Fruit fly (Drosophila melanogaster) whole organism, pupa: ENCODE results near the gene gammaTub23C.

Source experiments
- CG10348 ChIP-seq: fragments of 200-800 bp; sonication (Bioruptor generic); IDR thresholded peaks from 2 replicates; pipeline ENCODE4 v1.3.6; 2022; ENCODE audit warnings: missing biosample characterization, missing genetic modification characterization
- CG12605 ChIP-seq: fragments of 200-800 bp; sonication (Bioruptor generic); IDR thresholded peaks from 2 replicates; pipeline ENCODE4 v1.3.6; 2022; ENCODE audit warnings: missing biosample characterization, missing genetic modification characterization
- CG13204 ChIP-seq: fragments of 200-800 bp; sonication (Bioruptor generic); optimal IDR thresholded peaks from 2 replicates; lab custom pipeline; 2018; ENCODE audit warnings: missing biosample characterization, mild to moderate bottlenecking, missing genetic modification characterization, moderate library complexity
- CG14655 ChIP-seq: fragments of 200-800 bp; sonication (Bioruptor generic); optimal IDR thresholded peaks from 3 replicates; lab custom pipeline; 2017; ENCODE audit warnings: mild to moderate bottlenecking, missing biosample characterization, missing genetic modification reagents, missing genetic modification characterization
- CG15710 ChIP-seq: fragments of 200-800 bp; sonication (Bioruptor generic); optimal IDR thresholded peaks from 2 replicates; lab custom pipeline; 2018; ENCODE audit warnings: missing biosample characterization, mild to moderate bottlenecking, missing genetic modification characterization, moderate library complexity
- CG17806 ChIP-seq: fragments of 200-800 bp; sonication (Bioruptor generic); optimal IDR thresholded peaks from 2 replicates; lab custom pipeline; 2018; ENCODE audit warnings: missing biosample characterization, mild to moderate bottlenecking, missing genetic modification characterization, moderate library complexity
- CG32121 ChIP-seq: fragments of 200-800 bp; sonication (Bioruptor generic); IDR thresholded peaks from 2 replicates; pipeline ENCODE4 v1.3.6; 2022; ENCODE audit warnings: missing biosample characterization, missing genetic modification characterization
- CG34367 ChIP-seq: fragments of 200-800 bp; sonication (Bioruptor generic); optimal IDR thresholded peaks from 2 replicates; lab custom pipeline; 2018; ENCODE audit warnings: missing biosample characterization, mild to moderate bottlenecking, missing genetic modification characterization
- CG4496 ChIP-seq: fragments of 200-800 bp; sonication (Bioruptor generic); IDR thresholded peaks from 3 replicates; pipeline ENCODE4 v1.3.6; 2022; ENCODE audit warnings: missing biosample characterization, missing genetic modification characterization
- CG8159 ChIP-seq: fragments of 200-800 bp; sonication (Bioruptor generic); optimal IDR thresholded peaks from 3 replicates; lab custom pipeline; 2018; ENCODE audit warnings: missing biosample characterization, mild to moderate bottlenecking, missing genetic modification characterization, moderate library complexity
- CG8301 ChIP-seq: fragments of 200-800 bp; sonication (Bioruptor generic); optimal IDR thresholded peaks from 2 replicates; lab custom pipeline; 2018; ENCODE audit warnings: missing biosample characterization, mild to moderate bottlenecking, missing genetic modification characterization
- CG9948 ChIP-seq: fragments of 200-800 bp; sonication (Bioruptor generic); optimal IDR thresholded peaks from 2 replicates; lab custom pipeline; 2018; ENCODE audit warnings: missing biosample characterization, mild to moderate bottlenecking, missing genetic modification characterization, moderate library complexity
- D1 ChIP-seq: fragments of 200-800 bp; sonication (Bioruptor generic); optimal IDR thresholded peaks from 2 replicates; lab custom pipeline; 2018; ENCODE audit warnings: missing biosample characterization, mild to moderate bottlenecking, missing genetic modification characterization, moderate library complexity
- EcR ChIP-seq: fragments of 200-800 bp; sonication (Bioruptor generic); optimal IDR thresholded peaks from 3 replicates; lab custom pipeline; 2019; ENCODE audit warnings: missing biosample characterization, missing genetic modification characterization, mild to moderate bottlenecking, moderate library complexity, missing genetic modification reagents
- Ets98B ChIP-seq: fragments of 200-800 bp; sonication (Bioruptor generic); IDR thresholded peaks from 2 replicates; pipeline ENCODE4 v1.3.6; 2022; ENCODE audit warnings: missing biosample characterization, missing genetic modification characterization
- Pif1A ChIP-seq: fragments of 200-800 bp; sonication (Bioruptor generic); optimal IDR thresholded peaks from 3 replicates; lab custom pipeline; 2016; ENCODE audit warnings: missing biosample characterization, missing genetic modification characterization
- Pif1B ChIP-seq: fragments of 200-800 bp; sonication (Bioruptor generic); optimal IDR thresholded peaks from 3 replicates; lab custom pipeline; 2016; ENCODE audit warnings: missing biosample characterization, missing genetic modification characterization
- Snoo ChIP-seq: fragments of 200-800 bp; sonication (Bioruptor generic); optimal IDR thresholded peaks from 3 replicates; lab custom pipeline; 2017; ENCODE audit warnings: missing biosample characterization, mild to moderate bottlenecking, missing genetic modification characterization, inconsistent platforms
- fd96Ca ChIP-seq: fragments of 200-800 bp; sonication (Bioruptor generic); IDR thresholded peaks from 3 replicates; pipeline ENCODE4 v1.3.6; 2022; ENCODE audit warnings: missing biosample characterization, missing genetic modification characterization
- gl ChIP-seq: fragments of 200-800 bp; sonication (Bioruptor generic); optimal IDR thresholded peaks from 2 replicates; lab custom pipeline; 2018; ENCODE audit warnings: missing biosample characterization, mild to moderate bottlenecking, missing genetic modification characterization
- rn ChIP-seq: fragments of 200-800 bp; sonication (Bioruptor generic); IDR thresholded peaks from 2 replicates; pipeline ENCODE4 v1.3.6; 2022; ENCODE audit warnings: missing biosample characterization, missing genetic modification characterization

Gene gammaTub23C

DNA sequence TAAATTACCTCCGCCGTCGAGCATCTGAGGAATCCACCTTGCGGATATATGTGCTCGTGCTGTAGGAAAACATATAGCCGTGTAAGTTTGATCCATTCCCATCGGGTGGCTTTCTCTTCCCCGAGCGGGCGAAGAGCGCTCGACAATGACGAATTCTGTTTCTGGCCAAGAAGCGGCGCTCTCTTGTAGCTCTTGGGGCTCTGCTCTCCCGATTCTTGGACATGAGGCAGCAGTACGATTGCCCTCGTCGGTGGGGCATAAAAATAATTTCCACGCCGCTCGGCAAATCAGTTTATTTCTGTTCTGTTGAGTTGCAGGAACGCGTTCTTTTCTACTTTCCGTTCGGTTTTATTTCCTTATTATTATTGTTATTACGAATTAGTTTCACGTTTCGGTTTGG lies 13.8 kb upstream of the gammaTub23C start:
- no peak for TF ChIP-seq CG32121
- no peak for TF ChIP-seq CG10348
- no peak for TF ChIP-seq Pif1A (GFP tag; lab: Kevin White, UChicago)
- no peak for TF ChIP-seq Pif1B (GFP tag; lab: Kevin White, UChicago)
- TF ChIP-seq CG12605 (GFP tag; lab: Robert Waterston, UW): no peak
- no peak for TF ChIP-seq CG13204
- no peak for TF ChIP-seq gl (tag; lab: Kevin White, UChicago)

DNA sequence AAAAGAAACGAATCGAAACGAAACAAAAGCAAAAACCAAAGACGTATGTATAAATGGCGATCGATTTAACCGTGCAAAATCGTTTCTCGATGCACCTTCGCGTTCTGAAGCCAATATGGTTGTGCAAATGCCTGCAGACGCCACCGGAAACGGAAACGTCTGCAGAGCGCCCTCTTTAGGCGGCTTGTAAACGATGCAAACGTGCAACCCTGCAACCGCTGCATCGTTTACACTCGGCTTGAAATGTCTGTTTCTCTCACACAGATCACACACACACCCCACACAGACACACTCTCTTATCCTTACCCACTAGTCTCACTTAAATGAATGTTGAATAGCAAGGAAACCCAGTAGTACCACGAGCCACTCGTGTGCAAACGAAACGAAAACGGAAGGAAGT lies 5.8 kb upstream of the gammaTub23C start:
- TF ChIP-seq CG14655 (no peak), Ets98B (GFP tag; lab: Robert Waterston, UW) (no peak)

DNA sequence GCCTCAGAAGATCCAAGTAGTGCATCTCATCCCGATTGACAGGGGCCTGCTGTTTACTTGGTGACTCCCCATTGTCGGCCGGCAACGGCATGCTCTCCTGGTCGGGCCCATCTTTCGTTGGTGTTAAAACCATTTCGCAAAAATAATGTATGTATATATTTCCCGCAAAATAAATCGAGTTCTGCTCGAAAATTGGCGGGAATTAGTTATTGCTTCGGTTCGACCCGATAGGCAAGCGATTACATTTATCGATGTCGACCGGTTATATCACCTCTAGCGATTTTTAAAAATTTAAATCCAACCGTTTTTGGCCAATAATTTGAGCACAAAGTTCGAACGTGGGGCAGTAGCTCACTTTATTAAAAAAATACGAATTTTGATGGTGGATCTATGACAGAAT lies 3.3 kb upstream of the gammaTub23C start, which contains the start of gene Ts:
Ts (minus strand) TSS at position 201 of the 400 bp plus-strand sequence.
- TF ChIP-seq CG32121: no peak
- TF ChIP-seq CG12605 (GFP tag; lab: Robert Waterston, UW): no peak
- TF ChIP-seq CG14655: no peak

DNA sequence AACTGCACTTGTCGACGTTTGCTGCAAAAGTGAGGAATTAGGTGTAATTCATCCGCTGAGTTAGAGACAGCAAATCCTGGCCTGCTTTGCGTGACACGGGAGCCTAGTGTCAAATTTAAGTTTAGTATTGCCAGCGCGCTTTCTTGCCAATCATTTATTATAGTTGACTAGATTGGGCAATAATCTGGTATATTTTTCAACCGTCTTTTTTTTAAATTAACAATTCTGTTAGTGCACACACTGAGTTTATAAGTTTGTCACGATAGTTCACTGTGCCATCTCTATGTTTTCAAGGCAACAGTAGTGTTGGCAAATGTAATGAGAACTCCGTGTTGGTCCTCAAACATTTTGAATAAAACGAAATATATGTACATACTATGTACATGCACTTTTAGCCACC lies 4.1 kb downstream of the gammaTub23C start, which contains the start of the genes CG9641 and CG3165:
CG9641 (minus strand) TSS at position 34 of the 400 bp plus-strand sequence.
CG3165 (plus strand) TSS at position 294 of the 400 bp plus-strand sequence.
- TF ChIP-seq Ets98B (GFP tag; lab: Robert Waterston, UW) (peak; percentile 71), CG34367 (tag; lab: Kevin White, UChicago) (peak; percentile 77), Pif1A (GFP tag; lab: Kevin White, UChicago) (no peak), Snoo (peak; percentile 79), gl (tag; lab: Kevin White, UChicago) (peak; percentile 53), CG12605 (GFP tag; lab: Robert Waterston, UW) (peak; percentile 44; the same call in 1 of the 2 replicates), CG9948 (peak; percentile 71), rn (GFP tag; lab: Robert Waterston, UW) (peak; percentile 74; the same call in 1 of the 2 replicates), CG32121 (peak; percentile 81), Pif1B (GFP tag; lab: Kevin White, UChicago) (no peak), CG17806 (peak; percentile 74), CG4496 (GFP tag; lab: Robert Waterston, UW) (peak; percentile 86), CG8159 (tag; lab: Kevin White, UChicago) (peak; percentile 82), fd96Ca (peak; percentile 91), CG15710 (tag; lab: Kevin White, UChicago) (peak; percentile 78), EcR (GFP tag; lab: Kevin White, UChicago) (no peak), CG14655 (no peak)

DNA sequence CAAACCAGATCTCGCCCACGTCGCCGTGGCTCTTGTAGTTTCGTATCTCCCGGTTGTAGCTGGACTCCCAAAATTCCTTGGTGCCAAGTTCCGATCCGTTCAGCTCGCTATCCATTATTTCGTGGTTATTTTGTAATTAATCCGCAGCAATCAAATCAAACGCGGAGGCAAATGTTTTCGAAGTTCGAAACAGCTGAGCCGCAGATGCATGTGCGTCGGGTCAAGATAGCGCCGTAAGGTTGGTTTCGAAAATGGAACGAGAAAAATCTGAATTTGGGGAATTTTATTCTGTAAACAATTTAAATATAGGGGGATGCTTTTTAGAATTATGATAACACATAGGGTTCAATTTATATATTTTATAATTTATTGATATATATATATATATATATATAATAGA lies 6.4 kb downstream of the gammaTub23C start, which contains the start of gene CG9643:
CG9643 (minus strand) TSS at position 198 of the 400 bp plus-strand sequence.
- TF ChIP-seq fd96Ca: no peak
- no peak for TF ChIP-seq CG32121
- no peak for TF ChIP-seq CG9948
- TF ChIP-seq Pif1A (GFP tag; lab: Kevin White, UChicago): no peak
- no peak for TF ChIP-seq rn (GFP tag; lab: Robert Waterston, UW)
- no peak for TF ChIP-seq CG17806
- TF ChIP-seq CG8301 (tag; lab: Kevin White, UChicago): no peak
- no peak for TF ChIP-seq CG14655
- TF ChIP-seq CG8159 (tag; lab: Kevin White, UChicago): no peak

DNA sequence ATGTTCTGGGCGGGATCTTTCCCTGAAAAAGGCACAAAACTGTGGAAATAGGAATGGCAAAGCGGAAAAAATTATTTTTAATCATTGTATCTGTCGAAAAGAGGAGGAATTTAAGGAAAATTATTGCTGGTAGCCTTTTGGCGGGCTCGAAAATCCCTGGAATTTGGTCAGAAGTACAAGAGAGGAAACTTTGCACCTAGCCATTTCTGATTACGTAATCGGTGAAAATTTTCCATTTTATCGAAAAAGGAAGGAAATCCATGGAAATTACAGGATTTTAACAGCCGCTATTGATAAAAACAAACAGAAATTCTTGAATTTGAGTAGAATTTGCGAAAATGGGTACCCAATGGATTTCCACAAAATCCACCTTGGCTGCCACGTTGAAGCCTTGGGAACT lies 14.1 kb downstream of the gammaTub23C start:
- TF ChIP-seq CG8159 (tag; lab: Kevin White, UChicago) (no peak), D1 (tag; lab: Kevin White, UChicago) (no peak), Ets98B (GFP tag; lab: Robert Waterston, UW) (no peak), EcR (GFP tag; lab: Kevin White, UChicago) (no peak), CG15710 (tag; lab: Kevin White, UChicago) (no peak), CG13204 (no peak), Pif1B (GFP tag; lab: Kevin White, UChicago) (no peak), CG34367 (tag; lab: Kevin White, UChicago) (no peak), CG12605 (GFP tag; lab: Robert Waterston, UW) (no peak), CG32121 (no peak), CG8301 (tag; lab: Kevin White, UChicago) (no peak), CG17806 (no peak), rn (GFP tag; lab: Robert Waterston, UW) (no peak), CG9948 (no peak), CG14655 (no peak), Pif1A (GFP tag; lab: Kevin White, UChicago) (no peak), gl (tag; lab: Kevin White, UChicago) (no peak), CG4496 (GFP tag; lab: Robert Waterston, UW) (no peak)
- TF ChIP-seq, all 21 proteins: peak for 0

DNA sequence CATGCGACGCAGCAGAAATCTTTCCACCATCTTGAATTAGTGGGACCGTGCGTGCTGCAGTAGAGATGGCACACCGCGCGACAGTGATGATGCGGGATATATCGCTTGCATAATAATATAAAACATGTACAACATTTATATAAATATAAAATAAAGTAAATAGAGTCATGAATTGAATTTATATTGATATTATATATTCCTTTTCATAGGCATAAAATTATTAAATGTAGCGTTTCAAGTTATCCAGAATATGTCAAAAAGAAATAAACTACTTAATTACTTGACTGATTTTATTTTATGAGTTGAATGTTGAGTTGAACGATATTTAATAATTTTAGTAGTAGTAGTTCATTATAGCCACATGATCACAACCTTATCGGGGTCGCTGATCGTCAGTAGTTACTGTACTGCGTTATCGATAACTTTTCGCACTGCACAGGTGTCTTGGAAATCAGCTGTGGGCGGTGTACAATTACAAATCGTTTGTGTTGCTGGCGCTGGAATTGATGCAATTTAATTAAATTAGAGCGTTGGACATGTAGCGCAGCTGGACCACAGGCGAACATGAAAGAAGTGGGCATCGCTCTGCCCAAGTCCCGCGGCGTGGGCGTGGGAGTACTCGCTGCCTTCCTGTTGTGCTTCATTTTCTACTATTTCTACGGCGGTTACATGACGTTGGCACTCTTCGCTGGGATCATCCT lies 15.1 kb downstream of the gammaTub23C start, which contains the start of the genes Chd1 and Bem46:
Chd1 (minus strand) TSS at position 43 of the 701 bp plus-strand sequence.
Bem46 (plus strand) TSS at position 436 of the 701 bp plus-strand sequence.
- TF ChIP-seq Pif1B (GFP tag; lab: Kevin White, UChicago): no peak
- TF ChIP-seq rn (GFP tag; lab: Robert Waterston, UW): peak; percentile 55; the same call in 1 of the 2 replicates
- peak; percentile 71 for TF ChIP-seq CG12605 (GFP tag; lab: Robert Waterston, UW)
- TF ChIP-seq EcR (GFP tag; lab: Kevin White, UChicago): no peak
- TF ChIP-seq CG15710 (tag; lab: Kevin White, UChicago): peak; percentile 80
- TF ChIP-seq fd96Ca: peak; percentile 77
- TF ChIP-seq CG4496 (GFP tag; lab: Robert Waterston, UW): peak; percentile 90
- TF ChIP-seq CG32121: peak; percentile 76
- TF ChIP-seq CG8159 (tag; lab: Kevin White, UChicago): peak; percentile 85
- no peak for TF ChIP-seq CG13204
- no peak for TF ChIP-seq CG14655
- peak; percentile 64; the same call in 1 of the 2 replicates for TF ChIP-seq Ets98B (GFP tag; lab: Robert Waterston, UW)
- TF ChIP-seq Pif1A (GFP tag; lab: Kevin White, UChicago): no peak
- TF ChIP-seq CG34367 (tag; lab: Kevin White, UChicago): peak; percentile 72
- TF ChIP-seq D1 (tag; lab: Kevin White, UChicago): no peak
- TF ChIP-seq CG8301 (tag; lab: Kevin White, UChicago): no peak
- peak; percentile 34 for TF ChIP-seq gl (tag; lab: Kevin White, UChicago)
- TF ChIP-seq CG17806: peak; percentile 75
- peak; percentile 79 for TF ChIP-seq Snoo
- peak; percentile 84 for TF ChIP-seq CG9948
